Worm (Caenorhabditis elegans): ENCODE results near the gene set-13.

Gene set-13

ce11 chrII:2859873-2860821 is 43.4 kb downstream of the set-13 start (continued):
- no peak for TF ChIP-seq ztf-22 (GFP tag; optimal IDR thresholded peaks at IDR 0.05)
- no peak for TF ChIP-seq cebp-1 (GFP tag; IDR thresholded peaks at IDR 0.05)
- TF ChIP-seq cebp-1 (tag; optimal IDR thresholded peaks at IDR 0.05), result peak; percentile 50
- TF ChIP-seq F52B5.7 (tag; optimal IDR thresholded peaks at IDR 0.05), result no peak
- no peak for TF ChIP-seq C06A6.2 (GFP tag; conservative IDR thresholded peaks at IDR 0.05)
- TF ChIP-seq nfya-2 (GFP tag; IDR thresholded peaks at IDR 0.05), result no peak
- peak; percentile 75 for TF ChIP-seq him-1 (tag; optimal IDR thresholded peaks at IDR 0.05)
- no peak for TF ChIP-seq hsf-1 (GFP tag; IDR thresholded peaks at IDR 0.05)
- TF ChIP-seq T07F8.4 (tag; optimal IDR thresholded peaks at IDR 0.05), result no peak
- no peak for TF ChIP-seq mxl-1 (tag; optimal IDR thresholded peaks at IDR 0.05)
- peak; percentile 40 for TF ChIP-seq madf-6 (GFP tag; IDR thresholded peaks at IDR 0.05)
- no peak for TF ChIP-seq Y95B8A.8 (GFP tag; IDR thresholded peaks at IDR 0.05)
- TF ChIP-seq ceh-58 (GFP tag; IDR thresholded peaks at IDR 0.05), result no peak
- TF ChIP-seq attf-5 (GFP tag; optimal IDR thresholded peaks at IDR 0.05), result no peak
- no peak for TF ChIP-seq bed-2 (GFP tag; IDR thresholded peaks at IDR 0.05)
- no peak for TF ChIP-seq ets-4 (GFP tag; optimal IDR thresholded peaks at IDR 0.05)
- no peak for TF ChIP-seq K12H6.12 (tag; optimal IDR thresholded peaks at IDR 0.05)
- peak; percentile 67; the same call in 1 of the 2 replicates for TF ChIP-seq nfyb-1 (GFP tag; IDR thresholded peaks at IDR 0.05)
- TF ChIP-seq D2030.7 (GFP tag; IDR thresholded peaks at IDR 0.05), result peak; percentile 75
- TF ChIP-seq ztf-6 (GFP tag; IDR thresholded peaks at IDR 0.05), result no peak
- TF ChIP-seq F22D6.2 (tag; optimal IDR thresholded peaks at IDR 0.05), result no peak
- peak; percentile 73; the same call in 1 of the 2 replicates for TF ChIP-seq let-526 (GFP tag; IDR thresholded peaks at IDR 0.05)
- peak; percentile 67 for TF ChIP-seq nhr-90 (tag; optimal IDR thresholded peaks at IDR 0.05)
- TF ChIP-seq unc-62 (GFP tag; optimal IDR thresholded peaks at IDR 0.05), result no peak
- TF ChIP-seq nhr-80 (tag; optimal IDR thresholded peaks at IDR 0.05), result no peak
- TF ChIP-seq rcor-1 (GFP tag; IDR thresholded peaks at IDR 0.05), result peak; percentile 29; the same call in 1 of the 2 replicates
- peak; percentile 76 for TF ChIP-seq lin-26 (GFP tag; IDR thresholded peaks at IDR 0.05)
- no peak for TF ChIP-seq ceh-91 (GFP tag; IDR thresholded peaks at IDR 0.05)
- peak; percentile 43; the same call in 1 of the 2 replicates for TF ChIP-seq egrh-3 (GFP tag; IDR thresholded peaks at IDR 0.05)
- no peak for TF ChIP-seq hlh-12 (tag; optimal IDR thresholded peaks at IDR 0.05)
- 0 out of 2 replicates have a peak, but pooled peaks have one; percentile 17 for TF ChIP-seq lir-1 (GFP tag; conservative IDR thresholded peaks at IDR 0.05)
- TF ChIP-seq K11D2.4 (GFP tag; IDR thresholded peaks at IDR 0.05), result no peak
- TF ChIP-seq hmg-1.2 (GFP tag; IDR thresholded peaks at IDR 0.05), result peak; percentile 68
- no peak for TF ChIP-seq ztf-3 (GFP tag; optimal IDR thresholded peaks at IDR 0.05)
- no peak for TF ChIP-seq F39B2.1 (GFP tag; IDR thresholded peaks at IDR 0.05)
- peak; percentile 46; the same call in 1 of the 2 replicates for TF ChIP-seq B0336.3 (GFP tag; IDR thresholded peaks at IDR 0.05)
- TF ChIP-seq madf-8 (GFP tag; conservative IDR thresholded peaks at IDR 0.05), result no peak
- TF ChIP-seq tlf-1 (GFP tag; optimal IDR thresholded peaks at IDR 0.05), result no peak
- TF ChIP-seq zim-3 (tag; optimal IDR thresholded peaks at IDR 0.05), result no peak
- TF ChIP-seq nfya-1 (tag; optimal IDR thresholded peaks at IDR 0.05; ENCODE audit: borderline replicate concordance, insufficient read depth), result no peak
- TF ChIP-seq T26A5.8 (tag; optimal IDR thresholded peaks at IDR 0.05), result no peak
- TF ChIP-seq ztf-25 (GFP tag; IDR thresholded peaks at IDR 0.05), result 0 out of 2 replicates have a peak, but pooled peaks have one; percentile 25
- peak; percentile 83; the same call in 1 of the 2 replicates for TF ChIP-seq cebp-2 (GFP tag; IDR thresholded peaks at IDR 0.05)
- peak; percentile 35; the same call in 1 of the 2 replicates for TF ChIP-seq ekl-4 (GFP tag; IDR thresholded peaks at IDR 0.05)
- TF ChIP-seq gei-17 (GFP tag; optimal IDR thresholded peaks at IDR 0.05), result no peak
- peak; percentile 59; the same call in 1 of the 2 replicates for TF ChIP-seq Y79H2A.3 (GFP tag; conservative IDR thresholded peaks at IDR 0.05)
